Fruit fly (Drosophila melanogaster): ENCODE measurements around the gene CG5986.

dm6 chr3R:24015449-24015848 lies 32.1 kb upstream of the CG5986 start:
- TF ChIP-seq CG8478 (optimal IDR thresholded peaks at IDR 0.05) (no peak), Dll (optimal IDR thresholded peaks at IDR 0.05) (no peak)
